Worm (Caenorhabditis elegans): ENCODE measurements around the gene F42A9.7.

F42A9.7 gene

DNA sequence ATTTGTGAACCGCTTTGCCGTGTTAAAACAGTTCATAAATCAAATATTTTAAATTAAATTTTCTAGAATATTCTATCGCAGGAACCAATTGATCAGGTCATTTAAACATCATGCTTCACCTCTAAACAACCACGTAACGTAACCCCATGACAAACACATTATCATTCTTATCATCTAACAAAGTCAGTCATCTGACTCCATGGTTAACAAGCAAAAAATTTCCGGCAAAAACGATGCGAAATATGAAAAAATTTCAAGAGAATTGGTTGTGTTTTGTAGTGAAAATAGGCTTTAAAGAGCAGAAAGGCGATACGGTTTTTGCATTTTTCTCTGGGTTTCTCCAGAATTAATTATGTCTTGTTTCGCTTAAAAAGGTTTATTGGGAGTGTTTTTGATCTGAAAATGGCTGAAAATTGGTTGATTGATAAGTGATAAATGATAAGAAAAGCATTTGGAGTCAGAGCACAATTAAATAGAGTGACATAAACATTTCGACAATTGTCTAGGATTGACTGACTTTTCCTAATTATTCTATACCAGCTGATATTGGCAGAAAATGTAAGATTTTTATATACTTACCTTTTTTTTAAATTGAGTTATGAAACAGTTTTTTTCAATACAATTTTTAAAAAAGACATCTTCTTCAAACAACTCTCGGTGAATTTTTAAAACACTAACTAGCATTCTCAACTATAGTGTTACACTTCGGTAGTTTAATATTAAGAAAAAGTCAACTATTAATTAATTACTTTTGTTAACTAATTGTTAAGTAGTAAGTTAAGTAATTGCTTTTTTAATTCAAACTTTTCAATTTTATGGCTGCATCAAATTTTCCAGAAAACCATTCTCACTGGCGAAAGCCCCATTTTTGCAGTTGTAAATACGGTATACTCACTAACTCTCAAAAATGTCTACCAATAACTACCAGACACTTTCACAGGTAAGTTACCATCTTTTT is 31.6 kb downstream of the F42A9.7 start, which contains the start of gene catp-7 (continued):
- peak; percentile 84; the same call in 1 of the 2 replicates for TF ChIP-seq hsf-1 (GFP tag; IDR thresholded peaks at IDR 0.05)
- no peak for TF ChIP-seq somi-1 (GFP tag; optimal IDR thresholded peaks at IDR 0.05)
- TF ChIP-seq F57C9.4 (tag; optimal IDR thresholded peaks at IDR 0.05) = no peak
- TF ChIP-seq B0261.1 (tag; optimal IDR thresholded peaks at IDR 0.05) = no peak
- TF ChIP-seq B0336.3 (GFP tag; IDR thresholded peaks at IDR 0.05) = no peak
- peak; percentile 87 for TF ChIP-seq nhr-80 (tag; optimal IDR thresholded peaks at IDR 0.05)
- no peak for TF ChIP-seq ztf-26 (tag; optimal IDR thresholded peaks at IDR 0.05)
- TF ChIP-seq lir-1 (GFP tag; conservative IDR thresholded peaks at IDR 0.05) = 0 out of 2 replicates have a peak, but pooled peaks have one; percentile 30
- no peak for TF ChIP-seq tbx-9 (tag; optimal IDR thresholded peaks at IDR 0.05; ENCODE audit: borderline replicate concordance)
- TF ChIP-seq T26A5.8 (tag; optimal IDR thresholded peaks at IDR 0.05) = no peak
- peak in 1 of 2 experiments; percentile 44 for TF ChIP-seq let-607 (tag; optimal IDR thresholded peaks at IDR 0.05)
- TF ChIP-seq lin-54 (GFP tag; optimal IDR thresholded peaks at IDR 0.05) = no peak
- TF ChIP-seq zfh-2 (GFP tag; conservative IDR thresholded peaks at IDR 0.05) = no peak
- no peak for TF ChIP-seq cebp-1 (GFP tag; IDR thresholded peaks at IDR 0.05)
- TF ChIP-seq cebp-1 (tag; optimal IDR thresholded peaks at IDR 0.05) = peak; percentile 58
- 0 out of 2 replicates have a peak, but pooled peaks have one; percentile 41 for TF ChIP-seq Y53G8AR.9 (GFP tag; conservative IDR thresholded peaks at IDR 0.05)
- TF ChIP-seq attf-5 (GFP tag; optimal IDR thresholded peaks at IDR 0.05) = peak; percentile 22
- no peak for TF ChIP-seq T07F8.4 (tag; optimal IDR thresholded peaks at IDR 0.05)

DNA sequence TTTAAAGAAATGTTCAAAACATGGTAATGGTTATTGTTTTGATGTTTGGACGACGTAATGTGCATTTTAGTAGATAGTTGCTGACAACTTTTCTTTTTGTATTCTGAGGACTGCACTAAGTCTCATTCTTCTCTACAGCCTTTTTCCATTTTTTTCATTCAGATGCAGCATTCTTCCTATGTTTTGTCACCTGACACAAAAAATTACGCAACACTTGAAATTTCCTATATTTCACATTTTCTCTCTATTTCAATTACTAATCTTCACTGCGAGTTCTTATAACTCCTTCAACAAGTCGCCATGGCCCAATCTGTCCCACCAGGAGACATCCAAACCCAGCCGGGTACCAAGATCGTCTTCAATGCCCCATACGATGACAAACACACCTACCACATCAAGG is 45.8 kb downstream of the F42A9.7 start, which contains the start of gene Y59H11AM.1:
Gene Y59H11AM.1 (plus strand): TSS at position 301 of the 400 bp plus-strand sequence.
- no peak for TF ChIP-seq ztf-18 (tag; optimal IDR thresholded peaks at IDR 0.05)
- TF ChIP-seq aptf-2 (GFP tag; conservative IDR thresholded peaks at IDR 0.05) = no peak
- no peak for TF ChIP-seq mel-28 (tag; optimal IDR thresholded peaks at IDR 0.05; ENCODE audit: borderline replicate concordance)
- no peak for TF ChIP-seq tlf-1 (GFP tag; optimal IDR thresholded peaks at IDR 0.05)
- no peak for TF ChIP-seq mes-4 (tag; optimal IDR thresholded peaks at IDR 0.05)

DNA sequence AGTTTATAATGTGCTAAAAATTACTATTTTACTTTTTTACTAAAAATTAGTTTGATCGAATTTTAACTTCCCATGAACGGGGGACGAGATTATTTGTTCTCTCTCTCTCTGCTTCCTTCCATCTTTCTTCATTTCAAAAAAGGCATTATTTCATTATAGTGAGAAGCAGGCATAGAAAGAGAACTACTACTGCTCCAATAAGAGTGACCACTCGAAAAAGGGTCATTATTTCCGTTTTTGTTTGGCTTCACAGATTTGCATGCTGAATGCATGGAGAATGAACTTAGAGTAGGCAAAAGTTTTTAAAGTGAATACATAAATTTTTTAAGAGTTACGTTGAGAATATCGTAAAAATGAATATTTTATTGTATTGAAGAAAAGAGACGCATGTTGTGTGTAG is 46.2 kb downstream of the F42A9.7 start:
- TF ChIP-seq ccch-3 (GFP tag; optimal IDR thresholded peaks at IDR 0.05) (no peak), nhr-90 (tag; optimal IDR thresholded peaks at IDR 0.05) (no peak), F39B2.1 (GFP tag; IDR thresholded peaks at IDR 0.05) (no peak), efl-1 (GFP tag; optimal IDR thresholded peaks at IDR 0.05) (no peak), let-526 (GFP tag; IDR thresholded peaks at IDR 0.05) (no peak), egl-18 (GFP tag; IDR thresholded peaks at IDR 0.05) (no peak), dpl-1 (GFP tag; optimal IDR thresholded peaks at IDR 0.05) (no peak)

DNA sequence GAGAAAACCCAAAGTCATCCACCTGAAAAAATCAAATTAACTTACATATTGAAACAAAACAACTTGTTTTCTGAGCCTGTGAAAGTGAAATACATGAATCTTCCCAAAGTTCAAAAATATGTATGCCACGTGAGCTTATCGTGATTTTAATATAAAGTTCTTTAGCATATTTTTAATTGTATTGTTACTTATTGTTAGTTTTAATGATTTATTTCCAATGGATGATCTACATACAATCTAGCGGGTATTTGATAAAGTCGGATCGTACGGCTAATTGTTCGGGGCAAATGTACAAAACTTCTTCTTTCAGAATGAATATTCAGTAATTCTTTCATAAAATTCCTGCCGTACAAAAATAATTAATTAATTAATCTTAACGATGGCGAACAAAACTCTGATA is 46.7 kb downstream of the F42A9.7 start, which contains the start of gene Y59H11AM.4:
Gene Y59H11AM.4 (minus strand): TSS at position 101 of the 400 bp plus-strand sequence.
- TF ChIP-seq nhr-120 (GFP tag; IDR thresholded peaks at IDR 0.05) = no peak

Measured in whole organism, young adult.